1 fruit fly cellular context compared by ENCODE assay signal in the genomic region with DNA sequence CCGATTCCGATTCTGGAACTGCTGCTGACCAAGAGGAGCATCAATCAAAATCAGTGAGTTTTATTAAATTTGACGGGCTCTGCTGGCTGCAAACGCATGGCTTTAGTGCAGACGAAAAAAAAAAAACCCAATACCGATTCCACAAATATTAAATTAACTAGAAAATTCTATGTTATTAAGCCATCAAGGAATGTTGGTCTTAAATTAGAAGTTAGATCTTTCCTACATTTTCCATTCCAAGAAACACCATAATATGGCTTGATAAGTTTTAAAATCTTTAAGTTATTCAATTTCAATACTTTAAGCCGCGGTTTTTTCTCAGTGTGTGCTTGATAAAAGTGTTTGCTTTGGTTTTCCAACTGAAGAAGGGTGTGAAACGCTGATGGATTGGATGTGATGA.
TF ChIP-seq lines count a peak whose summit lies in the region.

No protein-coding gene starts in this region.

TF ChIP-seq in whole organism, embryonic, 481 proteins besides CTCF, POLR2A, EP300 and RAD21 (continued from another document):
- TF ChIP-seq Jarid2 (GFP tag; optimal IDR thresholded peaks at IDR 0.05; lab: Kevin White, UChicago) (no peak), dmrt11E (tag; optimal IDR thresholded peaks at IDR 0.05; lab: Kevin White, UChicago) (peak; percentile 30), ato (GFP tag; IDR thresholded peaks at IDR 0.05; lab: Robert Waterston, UW; ENCODE audit: partially characterized antibody) (no peak), Ssrp (tag; optimal IDR thresholded peaks at IDR 0.05; lab: Kevin White, UChicago) (peak; percentile 2), CG14014 (GFP tag; IDR thresholded peaks at IDR 0.05; lab: Robert Waterston, UW) (no peak), CG14710 (tag; optimal IDR thresholded peaks at IDR 0.05; lab: Kevin White, UChicago) (peak; percentile 19), CG32767 (GFP tag; IDR thresholded peaks at IDR 0.05; lab: Robert Waterston, UW) (no peak), zen2 (GFP tag; IDR thresholded peaks at IDR 0.05; lab: Robert Waterston, UW; ENCODE audit: partially characterized antibody) (no peak), Atf6 (GFP tag; IDR thresholded peaks at IDR 0.05; lab: Robert Waterston, UW) (no peak), gcm (GFP tag; optimal IDR thresholded peaks at IDR 0.05; lab: Kevin White, UChicago) (peak; percentile 14), D19A (tag; optimal IDR thresholded peaks at IDR 0.05; lab: Kevin White, UChicago) (peak; percentile 3), Opbp (GFP tag; IDR thresholded peaks at IDR 0.05; lab: Robert Waterston, UW; ENCODE audit: partially characterized antibody) (no peak), H15 (GFP tag; IDR thresholded peaks at IDR 0.05; lab: Robert Waterston, UW) (no peak), row (GFP tag; IDR thresholded peaks at IDR 0.05; lab: Robert Waterston, UW) (peak; percentile 23; the same call in 1 of the 3 replicates), CG7839 (tag; optimal IDR thresholded peaks at IDR 0.05; lab: Kevin White, UChicago) (peak; percentile 10), CG14860 (GFP tag; IDR thresholded peaks at IDR 0.05; lab: Robert Waterston, UW; ENCODE audit: partially characterized antibody) (no peak), CG8359 (GFP tag; optimal IDR thresholded peaks at IDR 0.05; lab: Kevin White, UChicago; ENCODE audit: borderline replicate concordance) (no peak), Ravus (GFP tag; IDR thresholded peaks at IDR 0.05; lab: Robert Waterston, UW) (no peak), Antp (GFP tag; optimal IDR thresholded peaks at IDR 0.05; lab: Kevin White, UChicago) (no peak), sens (GFP tag; lab: Kevin White, UChicago) (peak; percentile 74), zf30C (GFP tag; optimal IDR thresholded peaks at IDR 0.05; lab: Kevin White, UChicago) (peak; percentile 43), prd (optimal IDR thresholded peaks at IDR 0.05; lab: Kevin White, UChicago) (no peak), prd (GFP tag; IDR thresholded peaks at IDR 0.05; lab: Robert Waterston, UW) (no peak), chif (GFP tag; optimal IDR thresholded peaks at IDR 0.05; lab: Kevin White, UChicago) (peak in 1 of 2 experiments; percentile 19), CG3726 (GFP tag; IDR thresholded peaks at IDR 0.05; lab: Robert Waterston, UW) (no peak)
